Worm (Caenorhabditis elegans) whole organism, L4 larva: Measurements from ENCODE around the gene C43H6.4.
A peak's percentile ranks its signal among the peaks of the same experiment; 100 is the strongest.

ENCODE experiments used
- D1046.2 ChIP-seq: fragments of 200-800 bp; sonication (Bioruptor generic); IDR thresholded peaks from 2 replicates; pipeline ENCODE4 v1.3.6; 2022; ENCODE audit warnings: missing genetic modification characterization, missing compliant biosample characterization
- F10B5.3 ChIP-seq: sonication (generic microtip); optimal IDR thresholded peaks from 2 replicates; lab custom pipeline; 2016; ENCODE audit warnings: mild to moderate bottlenecking, missing genetic modification characterization, missing compliant biosample characterization
- F37D6.2 ChIP-seq: sonication (generic microtip); optimal IDR thresholded peaks from 2 replicates; lab custom pipeline; 2016; ENCODE audit warnings: mild to moderate bottlenecking, missing genetic modification characterization, missing compliant biosample characterization
- F49E8.2 ChIP-seq: sonication (generic microtip); optimal IDR thresholded peaks from 2 replicates; lab custom pipeline; 2016; ENCODE audit warnings: missing compliant biosample characterization, mild to moderate bottlenecking, missing genetic modification characterization, borderline replicate concordance
- Y48G9A.11 ChIP-seq: fragments of 200-800 bp; sonication (Bioruptor generic); IDR thresholded peaks from 2 replicates; pipeline ENCODE4 v1.3.6; 2022; ENCODE audit warnings: missing genetic modification reagents, missing genetic modification characterization, missing compliant biosample characterization
- Y5F2A.4 ChIP-seq: fragments of 200-800 bp; sonication (Bioruptor generic); optimal IDR thresholded peaks from 2 replicates; lab custom pipeline; 2018; ENCODE audit warnings: mild to moderate bottlenecking, missing genetic modification characterization, missing compliant biosample characterization
- ZK337.2 ChIP-seq: fragments of 200-800 bp; sonication (Bioruptor generic); IDR thresholded peaks from 2 replicates; pipeline ENCODE4 v1.3.6; 2022; ENCODE audit warnings: missing genetic modification reagents, missing genetic modification characterization, missing compliant biosample characterization
- aha-1 ChIP-seq: fragments of 150-350 bp; peaks from one replicate; lab custom pipeline; 2014; ENCODE audit warnings: missing biosample characterization, missing genetic modification characterization
- ceh-20 ChIP-seq: fragments of 200-800 bp; sonication (Bioruptor generic); IDR thresholded peaks from 2 replicates; pipeline ENCODE4 v1.3.6; 2022; ENCODE audit warnings: missing genetic modification reagents, missing genetic modification characterization, missing compliant biosample characterization
- ceh-28 ChIP-seq: fragments of 150-350 bp; optimal IDR thresholded peaks from 2 replicates; lab custom pipeline; 2014; ENCODE audit warnings: missing biosample characterization, missing genetic modification reagents, missing genetic modification characterization
- ceh-44 ChIP-seq: fragments of 200-800 bp; sonication (Bioruptor generic); IDR thresholded peaks from 2 replicates; pipeline ENCODE4 v1.3.6; 2022; ENCODE audit warnings: missing genetic modification reagents, missing genetic modification characterization, missing compliant biosample characterization
- ceh-82 ChIP-seq: sonication (generic microtip); optimal IDR thresholded peaks from 2 replicates; lab custom pipeline; 2017; ENCODE audit warnings: missing biosample characterization, missing genetic modification characterization
- daf-16 ChIP-seq, 3 experiments: sonication (generic microtip); optimal IDR thresholded peaks; 2 replicates each; lab custom pipeline; 2016 to 2017; ENCODE audit warnings: missing genetic modification characterization in 3 of 3, missing genetic modification reagents in 3 of 3, mild to moderate bottlenecking in 2 of 3, missing compliant biosample characterization in 2 of 3, missing biosample characterization in 1 of 3, moderate library complexity in 1 of 3
- daf-19 ChIP-seq: fragments of 200-800 bp; sonication (Bioruptor generic); conservative IDR thresholded peaks from 2 replicates; pipeline ENCODE4 v1.3.6; 2022; ENCODE audit warnings: missing genetic modification characterization, missing compliant biosample characterization
- daf-8 ChIP-seq: fragments of 200-800 bp; sonication (Bioruptor generic); IDR thresholded peaks from 2 replicates; pipeline ENCODE4 v1.3.6; 2022; ENCODE audit warnings: missing genetic modification characterization, missing compliant biosample characterization
- dmd-6 ChIP-seq: fragments of 200-800 bp; sonication (Bioruptor generic); IDR thresholded peaks from 2 replicates; pipeline ENCODE4 v1.3.6; 2022; ENCODE audit warnings: missing genetic modification reagents, missing genetic modification characterization, missing compliant biosample characterization
- dmd-8 ChIP-seq: fragments of 200-800 bp; sonication (Bioruptor generic); IDR thresholded peaks from 2 replicates; pipeline ENCODE4 v1.3.6; 2022; ENCODE audit warnings: missing genetic modification characterization, missing compliant biosample characterization
- duxl-1 ChIP-seq: sonication (generic microtip); optimal IDR thresholded peaks from 2 replicates; lab custom pipeline; 2016; ENCODE audit warnings: mild to moderate bottlenecking, missing genetic modification characterization, moderate library complexity, missing compliant biosample characterization; ENCODE audit not compliant: poor library complexity
- dve-1 ChIP-seq: sonication (generic microtip); optimal IDR thresholded peaks from 2 replicates; lab custom pipeline; 2017; ENCODE audit warnings: antibody characterized with exemption, mild to moderate bottlenecking, missing genetic modification characterization, missing compliant biosample characterization; ENCODE audit not compliant: insufficient read depth
- egl-27 ChIP-seq: sonication (generic microtip); optimal IDR thresholded peaks from 3 replicates; lab custom pipeline; 2017; ENCODE audit warnings: missing biosample characterization, missing genetic modification reagents, missing genetic modification characterization
- egl-43 ChIP-seq: fragments of 200-800 bp; sonication (Bioruptor generic); IDR thresholded peaks from 2 replicates; pipeline ENCODE4 v1.3.6; 2022; ENCODE audit warnings: missing genetic modification reagents, missing genetic modification characterization, missing compliant biosample characterization
- gei-8 ChIP-seq: fragments of 200-800 bp; sonication (Bioruptor generic); optimal IDR thresholded peaks from 2 replicates; lab custom pipeline; 2018; ENCODE audit warnings: mild to moderate bottlenecking, missing genetic modification characterization, missing compliant biosample characterization
- hif-1 ChIP-seq, 2 experiments: sonication (generic microtip); optimal IDR thresholded peaks; 2 replicates each; lab custom pipeline; 2016 to 2017; ENCODE audit warnings: missing compliant biosample characterization in 2 of 2, missing genetic modification characterization in 2 of 2, missing genetic modification reagents in 2 of 2, missing genotype in 2 of 2, mild to moderate bottlenecking in 1 of 2
- hlh-11 ChIP-seq: fragments of 200-800 bp; sonication (Bioruptor generic); optimal IDR thresholded peaks from 2 replicates; lab custom pipeline; 2018; ENCODE audit warnings: mild to moderate bottlenecking, missing genetic modification characterization, missing compliant biosample characterization
- jun-1 ChIP-seq: fragments of 150-350 bp; optimal IDR thresholded peaks from 2 replicates; lab custom pipeline; 2014; ENCODE audit warnings: missing biosample characterization, missing genetic modification reagents, missing genetic modification characterization
- lin-13 ChIP-seq: fragments of 150-350 bp; optimal IDR thresholded peaks from 2 replicates; lab custom pipeline; 2014; ENCODE audit warnings: missing biosample characterization, missing genetic modification reagents, missing genetic modification characterization
- lir-3 ChIP-seq: sonication (generic microtip); optimal IDR thresholded peaks from 2 replicates; lab custom pipeline; 2016; ENCODE audit warnings: mild to moderate bottlenecking, missing genetic modification characterization, missing compliant biosample characterization
- lsy-2 ChIP-seq, 2 experiments: fragments of 150-350 bp in 1 of 2; sonication (generic microtip) in 1 of 2; optimal IDR thresholded peaks; 2 replicates each; lab custom pipeline; 2014 to 2017; ENCODE audit warnings: missing biosample characterization in 2 of 2, missing genetic modification characterization in 2 of 2
- madf-9 ChIP-seq: fragments of 200-800 bp; sonication (Bioruptor generic); conservative IDR thresholded peaks from 2 replicates; pipeline ENCODE4 v1.3.6; 2022; ENCODE audit warnings: missing genetic modification reagents, missing genetic modification characterization, missing compliant biosample characterization
- mdl-1 ChIP-seq, 2 experiments: fragments of 150-350 bp in 1 of 2; sonication (generic microtip) in 1 of 2; optimal IDR thresholded peaks; 2 replicates each; lab custom pipeline; 2014 to 2017; ENCODE audit warnings: missing biosample characterization in 2 of 2, missing genetic modification characterization in 2 of 2
- mdt-29 ChIP-seq: fragments of 200-800 bp; sonication (Bioruptor generic); IDR thresholded peaks from 2 replicates; pipeline ENCODE4 v1.3.6; 2022; ENCODE audit warnings: missing genetic modification reagents, missing genetic modification characterization, missing compliant biosample characterization
- mes-2 ChIP-seq: sonication (generic microtip); optimal IDR thresholded peaks from 2 replicates; lab custom pipeline; 2016; ENCODE audit warnings: missing genotype, mild to moderate bottlenecking, missing genetic modification characterization, missing compliant biosample characterization; ENCODE audit not compliant: poor library complexity, severe bottlenecking
- nhr-25 ChIP-seq: sonication (generic microtip); optimal IDR thresholded peaks from 2 replicates; lab custom pipeline; 2017; ENCODE audit warnings: missing genetic modification characterization, mild to moderate bottlenecking, missing compliant biosample characterization, antibody characterized with exemption, moderate library complexity, borderline replicate concordance; ENCODE audit not compliant: insufficient read depth
- nhr-28 ChIP-seq: fragments of 150-350 bp; optimal IDR thresholded peaks from 2 replicates; lab custom pipeline; 2014; ENCODE audit warnings: missing biosample characterization, missing genetic modification characterization
- nhr-48 ChIP-seq: sonication (generic microtip); optimal IDR thresholded peaks from 2 replicates; lab custom pipeline; 2016; ENCODE audit warnings: mild to moderate bottlenecking, missing genetic modification characterization, missing compliant biosample characterization
- php-3 ChIP-seq: fragments of 200-800 bp; sonication (Bioruptor generic); IDR thresholded peaks from 2 replicates; pipeline ENCODE4 v1.3.6; 2022; ENCODE audit warnings: missing genetic modification reagents, missing genetic modification characterization, missing compliant biosample characterization
- pqm-1 ChIP-seq: sonication (generic microtip); optimal IDR thresholded peaks from 2 replicates; lab custom pipeline; 2017; ENCODE audit warnings: missing biosample characterization, missing genetic modification characterization
- saeg-2 ChIP-seq: fragments of 200-800 bp; sonication (Bioruptor generic); IDR thresholded peaks from 2 replicates; pipeline ENCODE4 v1.3.6; 2022; ENCODE audit warnings: missing genetic modification reagents, missing genetic modification characterization, missing compliant biosample characterization
- sdz-12 ChIP-seq: fragments of 200-800 bp; sonication (Bioruptor generic); optimal IDR thresholded peaks from 2 replicates; lab custom pipeline; 2018; ENCODE audit warnings: mild to moderate bottlenecking, missing genetic modification characterization, missing compliant biosample characterization
- set-16 ChIP-seq: fragments of 200-800 bp; sonication (Bioruptor generic); IDR thresholded peaks from 2 replicates; pipeline ENCODE4 v1.3.6; 2022; ENCODE audit warnings: missing genetic modification reagents, missing genetic modification characterization, missing compliant biosample characterization
- spr-3 ChIP-seq: fragments of 200-800 bp; sonication (Bioruptor generic); optimal IDR thresholded peaks from 2 replicates; lab custom pipeline; 2018; ENCODE audit warnings: mild to moderate bottlenecking, missing genetic modification characterization, missing compliant biosample characterization
- tra-1 ChIP-seq: fragments of 200-800 bp; sonication (Bioruptor generic); IDR thresholded peaks from 2 replicates; pipeline ENCODE4 v1.3.6; 2022; ENCODE audit warnings: missing genetic modification reagents, missing genetic modification characterization, missing compliant biosample characterization
- vab-7 ChIP-seq: fragments of 200-800 bp; sonication (Bioruptor generic); IDR thresholded peaks from 2 replicates; pipeline ENCODE4 v1.3.6; 2022; ENCODE audit warnings: missing genetic modification reagents, missing genetic modification characterization, missing compliant biosample characterization
- zag-1 ChIP-seq: fragments of 150-350 bp; optimal IDR thresholded peaks from 2 replicates; lab custom pipeline; 2014; ENCODE audit warnings: missing biosample characterization, missing genetic modification characterization
- zfp-3 ChIP-seq: fragments of 200-800 bp; sonication (Bioruptor generic); conservative IDR thresholded peaks from 2 replicates; pipeline ENCODE4 v1.3.6; 2022; ENCODE audit warnings: missing genetic modification reagents, missing genetic modification characterization, missing compliant biosample characterization
- zip-11 ChIP-seq: fragments of 200-800 bp; sonication (Bioruptor generic); IDR thresholded peaks from 2 replicates; pipeline ENCODE4 v1.3.6; 2022; ENCODE audit warnings: missing genetic modification characterization, missing compliant biosample characterization

Gene C43H6.4

DNA sequence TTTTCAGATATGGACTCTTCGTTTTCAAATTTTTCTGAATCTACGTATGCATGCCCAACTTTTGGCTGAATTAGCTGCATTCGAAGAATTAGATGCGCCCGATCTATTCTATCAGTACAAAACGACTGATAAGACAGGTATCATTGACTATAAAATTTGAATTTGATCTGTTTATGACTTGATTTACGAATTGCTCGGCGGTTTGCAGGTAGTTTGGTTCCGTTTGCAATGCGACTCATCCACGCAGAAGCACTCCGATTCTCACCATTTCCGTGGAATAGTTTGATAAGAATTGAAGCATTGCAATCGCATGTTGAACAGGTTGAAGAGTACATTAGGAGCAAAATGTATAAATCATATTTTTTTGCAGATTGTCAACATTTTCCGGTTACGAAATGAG lies 7.2 kb downstream of the C43H6.4 start:
- TF ChIP-seq duxl-1 (no peak), dmd-6 (GFP tag; lab: Robert Waterston, UW) (peak; percentile 84), ZK337.2 (GFP tag; lab: Robert Waterston, UW) (no peak), jun-1 (tag; lab: Kevin White, UChicago) (no peak), F37D6.2 (tag; lab: Kevin White, UChicago) (no peak), zip-11 (GFP tag; lab: Robert Waterston, UW) (no peak), mdt-29 (GFP tag; lab: Robert Waterston, UW) (no peak), egl-27 (tag; lab: Kevin White, UChicago) (no peak), ceh-44 (GFP tag; lab: Robert Waterston, UW) (no peak), dve-1 (tag; lab: Kevin White, UChicago) (no peak), lsy-2 (tag; optimal IDR thresholded peaks at IDR 0.05; lab: Kevin White, UChicago) (no peak), spr-3 (GFP tag; lab: Kevin White, UChicago) (no peak), nhr-28 (peak; percentile 38), daf-19 (GFP tag; lab: Robert Waterston, UW) (no peak), ceh-28 (tag; lab: Kevin White, UChicago) (no peak), ceh-82 (no peak), set-16 (GFP tag; lab: Robert Waterston, UW) (no peak), ceh-20 (GFP tag; lab: Robert Waterston, UW) (0 out of 2 replicates have a peak, but pooled peaks have one; percentile 39), Y48G9A.11 (GFP tag; lab: Robert Waterston, UW) (no peak), hlh-11 (peak; percentile 51), tra-1 (GFP tag; lab: Robert Waterston, UW) (no peak), lir-3 (tag; lab: Kevin White, UChicago) (no peak), egl-43 (GFP tag; lab: Robert Waterston, UW) (no peak), saeg-2 (no peak), daf-16 (GFP tag; optimal IDR thresholded peaks at IDR 0.05; lab: Kevin White, UChicago) (no peak), daf-16 (tag; optimal IDR thresholded peaks at IDR 0.05; lab: Kevin White, UChicago) (peak; percentile 49), zfp-3 (GFP tag; lab: Robert Waterston, UW) (no peak), vab-7 (GFP tag; lab: Robert Waterston, UW) (no peak), mdl-1 (tag; optimal IDR thresholded peaks at IDR 0.05; lab: Kevin White, UChicago) (no peak), Y5F2A.4 (GFP tag; lab: Kevin White, UChicago) (no peak), F49E8.2 (tag; lab: Kevin White, UChicago) (no peak), gei-8 (GFP tag; lab: Kevin White, UChicago) (no peak), pqm-1 (tag; lab: Kevin White, UChicago) (peak; percentile 49), daf-8 (GFP tag; lab: Robert Waterston, UW) (no peak), lin-13 (GFP tag; lab: Kevin White, UChicago) (no peak), php-3 (GFP tag; lab: Robert Waterston, UW) (peak; percentile 53; the same call in 1 of the 2 replicates), hif-1 (tag; optimal IDR thresholded peaks at IDR 0.05; lab: Kevin White, UChicago) (no peak), F10B5.3 (tag; lab: Kevin White, UChicago) (no peak), D1046.2 (GFP tag; lab: Robert Waterston, UW) (no peak), zag-1 (tag; lab: Kevin White, UChicago) (no peak), aha-1 (tag; lab: Kevin White, UChicago) (peak; percentile 68), madf-9 (GFP tag; lab: Robert Waterston, UW) (no peak), dmd-8 (no peak), mes-2 (tag; lab: Kevin White, UChicago) (no peak), nhr-48 (tag; lab: Kevin White, UChicago) (no peak), sdz-12 (GFP tag; lab: Kevin White, UChicago) (no peak), nhr-25 (tag; lab: Kevin White, UChicago) (no peak)
